Worm (Caenorhabditis elegans) whole organism, L2 larva: ENCODE results near the gene F16G10.9.

ENCODE experiments used
- aly-2 ChIP-seq: fragments of 150-350 bp; optimal IDR thresholded peaks from 2 replicates; lab custom pipeline; 2014; ENCODE audit warnings: missing biosample characterization, missing genetic modification characterization
- ama-1 ChIP-seq: fragments of 150-350 bp; optimal IDR thresholded peaks from 2 replicates; lab custom pipeline; 2018; ENCODE audit warnings: inconsistent platforms
- ceh-16 ChIP-seq: fragments of 150-350 bp; optimal IDR thresholded peaks from 2 replicates; lab custom pipeline; 2014; ENCODE audit warnings: missing biosample characterization, missing genetic modification characterization
- crh-2 ChIP-seq: sonication (generic microtip); optimal IDR thresholded peaks from 2 replicates; lab custom pipeline; 2017; ENCODE audit warnings: missing biosample characterization, missing genetic modification characterization
- elt-1 ChIP-seq: fragments of 150-350 bp; optimal IDR thresholded peaks from 2 replicates; lab custom pipeline; 2014; ENCODE audit warnings: missing biosample characterization, missing genetic modification characterization
- elt-3 ChIP-seq: sonication (generic microtip); optimal IDR thresholded peaks from 2 replicates; lab custom pipeline; 2017; ENCODE audit warnings: missing biosample characterization, missing genetic modification characterization
- fos-1 ChIP-seq: fragments of 150-350 bp; optimal IDR thresholded peaks from 2 replicates; lab custom pipeline; 2014; ENCODE audit warnings: missing biosample characterization, missing genetic modification characterization
- gmeb-1 ChIP-seq: fragments of 150-350 bp; optimal IDR thresholded peaks from 2 replicates; lab custom pipeline; 2014; ENCODE audit warnings: missing biosample characterization, missing genetic modification characterization
- lin-39 ChIP-seq: fragments of 150-350 bp; optimal IDR thresholded peaks from 2 replicates; lab custom pipeline; 2014; ENCODE audit warnings: missing biosample characterization, missing genetic modification reagents, missing genetic modification characterization
- lsy-2 ChIP-seq, 2 experiments: fragments of 150-350 bp in 1 of 2; sonication (generic microtip) in 1 of 2; optimal IDR thresholded peaks; 2 replicates each; lab custom pipeline; 2014 to 2017; ENCODE audit warnings: missing biosample characterization in 2 of 2, missing genetic modification characterization in 2 of 2
- mdl-1 ChIP-seq, 2 experiments: fragments of 150-350 bp in 1 of 2; sonication (generic microtip) in 1 of 2; optimal IDR thresholded peaks; 2 replicates each; lab custom pipeline; 2017; ENCODE audit warnings: missing biosample characterization in 2 of 2, missing genetic modification characterization in 2 of 2
- nhr-129 ChIP-seq: fragments of 150-350 bp; optimal IDR thresholded peaks from 2 replicates; lab custom pipeline; 2014; ENCODE audit warnings: missing biosample characterization, missing genetic modification characterization
- nhr-23 ChIP-seq: fragments of 150-350 bp; optimal IDR thresholded peaks from 2 replicates; lab custom pipeline; 2014; ENCODE audit warnings: missing biosample characterization, missing genetic modification reagents, missing genetic modification characterization
- nhr-237 ChIP-seq: fragments of 150-350 bp; optimal IDR thresholded peaks from 2 replicates; lab custom pipeline; 2014; ENCODE audit warnings: missing biosample characterization, missing genetic modification characterization
- nhr-25 ChIP-seq: fragments of 150-350 bp; sonication (generic microtip); optimal IDR thresholded peaks from 3 replicates; lab custom pipeline; 2014; ENCODE audit warnings: missing biosample characterization, missing genetic modification characterization
- peb-1 ChIP-seq: fragments of 150-350 bp; optimal IDR thresholded peaks from 2 replicates; lab custom pipeline; 2014; ENCODE audit warnings: missing biosample characterization, missing genetic modification characterization
- sem-4 ChIP-seq: fragments of 150-350 bp; optimal IDR thresholded peaks from 2 replicates; lab custom pipeline; 2014; ENCODE audit warnings: missing biosample characterization, missing genetic modification reagents, missing genetic modification characterization
- skn-1 ChIP-seq: sonication (generic microtip); optimal IDR thresholded peaks from 2 replicates; lab custom pipeline; 2017; ENCODE audit warnings: missing biosample characterization, missing genetic modification characterization
- snpc-4 ChIP-seq: fragments of 150-350 bp; optimal IDR thresholded peaks from 2 replicates; lab custom pipeline; 2014; ENCODE audit warnings: missing biosample characterization, missing genetic modification characterization
- unc-39 ChIP-seq: fragments of 150-350 bp; optimal IDR thresholded peaks from 2 replicates; lab custom pipeline; 2014; ENCODE audit warnings: missing biosample characterization, missing genetic modification characterization
- unc-55 ChIP-seq: fragments of 150-350 bp; sonication (generic microtip); optimal IDR thresholded peaks from 3 replicates; lab custom pipeline; 2014; ENCODE audit warnings: missing biosample characterization, missing genetic modification reagents, missing genetic modification characterization
- ztf-1 ChIP-seq: fragments of 200-800 bp; sonication (Bioruptor generic); conservative IDR thresholded peaks from 2 replicates; pipeline ENCODE4 v1.3.6; 2022; ENCODE audit warnings: missing genetic modification characterization, missing compliant biosample characterization
- ztf-4 ChIP-seq: fragments of 150-350 bp; optimal IDR thresholded peaks from 2 replicates; lab custom pipeline; 2014; ENCODE audit warnings: missing biosample characterization, missing genetic modification characterization

Gene F16G10.9

DNA sequence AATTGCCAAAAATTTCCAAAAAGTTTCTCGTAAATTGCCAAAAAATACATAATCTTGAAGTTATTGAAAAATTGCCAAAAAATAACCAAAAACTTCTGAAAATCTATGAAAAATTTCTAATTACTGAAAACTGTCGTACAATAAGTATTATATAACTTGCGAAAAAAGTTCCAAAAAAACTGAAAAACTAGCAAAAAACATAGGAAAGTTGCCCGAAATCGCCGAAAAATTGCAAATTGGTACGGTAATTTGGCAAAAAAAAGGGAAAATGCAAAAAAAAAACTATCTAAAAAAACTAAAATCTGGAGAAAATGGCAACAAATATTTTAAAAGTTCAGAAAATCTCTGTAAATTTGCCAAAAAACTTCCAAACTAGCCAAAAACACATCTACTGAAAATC is 43.9 kb downstream of the F16G10.9 start, which contains the start of gene enri-1:
Gene enri-1, minus strand, starts transcription at position 101 of the 400 bp plus-strand sequence.
- TF ChIP-seq lin-39 (no peak), ama-1 (lab: Kevin White, UChicago) (no peak), nhr-25 (tag; lab: Kevin White, UChicago) (no peak), gmeb-1 (tag; lab: Kevin White, UChicago) (no peak), lsy-2 (tag; optimal IDR thresholded peaks at IDR 0.05; lab: Kevin White, UChicago) (no peak), unc-39 (tag; lab: Kevin White, UChicago) (no peak), snpc-4 (tag; lab: Kevin White, UChicago) (no peak)

DNA sequence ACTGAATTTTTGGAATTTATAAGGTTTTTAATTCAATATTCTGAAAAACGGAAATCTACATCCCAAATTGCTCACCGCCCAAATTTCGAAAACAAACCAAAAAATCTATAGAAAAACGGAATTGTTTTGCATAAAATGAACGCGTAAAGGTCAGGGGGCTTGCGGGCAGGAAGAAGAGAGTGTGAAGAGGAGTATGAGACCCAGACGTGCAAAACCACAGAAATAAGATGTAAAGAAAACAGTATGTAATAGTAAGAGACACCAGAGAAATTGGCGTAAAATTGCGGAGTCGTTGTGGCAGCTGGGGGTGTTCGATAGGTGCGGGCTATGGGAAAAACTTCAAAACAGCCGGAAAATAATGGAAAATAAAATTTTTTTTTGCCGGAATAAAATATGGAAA is 44.4 kb downstream of the F16G10.9 start:
- TF ChIP-seq elt-1 (no peak), snpc-4 (tag; lab: Kevin White, UChicago) (no peak), elt-3 (no peak), mdl-1 (tag; optimal IDR thresholded peaks at IDR 0.05; lab: Kevin White, UChicago) (no peak), nhr-129 (tag; lab: Kevin White, UChicago) (no peak), fos-1 (tag; lab: Kevin White, UChicago) (no peak), crh-2 (tag; lab: Kevin White, UChicago) (peak; percentile 14), lsy-2 (tag; optimal IDR thresholded peaks at IDR 0.05; lab: Kevin White, UChicago) (peak in 1 of 2 experiments; percentile 38), aly-2 (tag; lab: Kevin White, UChicago) (no peak), unc-55 (GFP tag; lab: Kevin White, UChicago) (peak; percentile 26), nhr-237 (tag; lab: Kevin White, UChicago) (no peak), sem-4 (tag; lab: Kevin White, UChicago) (no peak)

DNA sequence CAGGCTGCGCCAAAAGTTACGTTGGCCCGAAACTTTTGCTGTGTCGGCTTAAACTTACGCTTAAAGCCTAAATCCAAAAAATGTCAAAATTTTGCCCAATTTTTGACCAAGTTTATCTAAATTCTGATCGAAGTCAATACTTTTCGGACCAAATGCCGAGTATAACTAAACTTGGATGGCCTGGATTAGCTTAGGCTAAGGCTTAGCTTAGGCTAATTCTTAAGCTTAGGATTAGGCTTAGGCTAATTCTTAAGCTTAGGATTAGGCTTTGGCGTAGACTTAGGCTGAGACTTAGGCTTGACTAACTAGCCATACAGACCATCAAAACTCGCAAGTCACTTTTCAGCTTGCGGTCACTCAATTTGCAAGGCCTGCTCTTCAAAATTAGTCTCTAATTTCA is 49.2 kb downstream of the F16G10.9 start:
- no peak for TF ChIP-seq lsy-2 (tag; optimal IDR thresholded peaks at IDR 0.05; lab: Kevin White, UChicago)
- TF ChIP-seq skn-1 (tag; lab: Kevin White, UChicago) = no peak
- TF ChIP-seq unc-55 (GFP tag; lab: Kevin White, UChicago) = no peak
- no peak for TF ChIP-seq elt-1
- no peak for TF ChIP-seq nhr-23 (tag; lab: Kevin White, UChicago)
- no peak for TF ChIP-seq peb-1 (tag; lab: Kevin White, UChicago)
- no peak for TF ChIP-seq nhr-129 (tag; lab: Kevin White, UChicago)
- no peak for TF ChIP-seq ztf-1 (GFP tag; lab: Robert Waterston, UW)
- no peak for TF ChIP-seq elt-3

DNA sequence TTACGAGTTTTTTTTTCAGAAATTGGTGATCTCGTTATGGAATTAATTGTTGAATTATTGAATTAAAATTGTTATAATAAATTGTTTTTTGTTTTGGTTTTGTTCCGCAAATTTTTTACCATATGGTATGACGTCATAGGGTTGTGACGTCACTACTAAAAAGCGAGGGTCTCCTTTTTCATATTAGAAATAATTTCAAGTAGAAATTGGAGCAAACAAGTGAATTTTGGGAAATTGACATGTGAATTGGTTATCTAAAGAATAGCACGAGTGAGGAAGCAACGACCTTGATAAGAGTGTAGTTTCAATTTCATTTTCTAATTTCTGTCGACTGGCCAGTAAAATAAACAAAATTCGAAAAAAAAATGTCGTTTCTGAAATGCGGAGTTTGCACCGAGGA is 49.8 kb downstream of the F16G10.9 start, which contains the start of gene F43C11.7:
Gene F43C11.7, plus strand, starts transcription at position 326 of the 400 bp plus-strand sequence.
- no peak for TF ChIP-seq lin-39
- TF ChIP-seq ztf-4 (tag; lab: Kevin White, UChicago) = no peak
- no peak for TF ChIP-seq aly-2 (tag; lab: Kevin White, UChicago)
- TF ChIP-seq ceh-16 (tag; lab: Kevin White, UChicago) = no peak
- peak; percentile 60 for TF ChIP-seq fos-1 (tag; lab: Kevin White, UChicago)
- peak; percentile 26 for TF ChIP-seq gmeb-1 (tag; lab: Kevin White, UChicago)
